Worm (Caenorhabditis elegans) whole organism, L1 larva: Measurements from ENCODE around the gene ttc-7.

Experiments used
- C16A3.4 ChIP-seq: fragments of 150-350 bp; optimal IDR thresholded peaks from 2 replicates; lab custom pipeline; 2014; ENCODE audit warnings: missing biosample characterization, missing genetic modification characterization
- aha-1 ChIP-seq: fragments of 150-350 bp; optimal IDR thresholded peaks from 2 replicates; lab custom pipeline; 2014; ENCODE audit warnings: missing biosample characterization, missing genetic modification characterization
- alr-1 ChIP-seq: fragments of 200-800 bp; sonication (Bioruptor generic); optimal IDR thresholded peaks from 2 replicates; lab custom pipeline; 2018; ENCODE audit warnings: borderline replicate concordance, mild to moderate bottlenecking, missing genetic modification characterization, missing compliant biosample characterization
- aly-2 ChIP-seq: fragments of 150-350 bp; optimal IDR thresholded peaks from 2 replicates; lab custom pipeline; 2014; ENCODE audit warnings: missing biosample characterization, missing genetic modification characterization
- ama-1 ChIP-seq: fragments of 150-350 bp; optimal IDR thresholded peaks from 2 replicates; lab custom pipeline; 2014
- blmp-1 ChIP-seq: fragments of 150-350 bp; optimal IDR thresholded peaks from 2 replicates; lab custom pipeline; 2014; ENCODE audit warnings: missing biosample characterization, missing genetic modification characterization
- ceh-8 ChIP-seq: fragments of 200-800 bp; sonication (Bioruptor generic); optimal IDR thresholded peaks from 2 replicates; lab custom pipeline; 2018; ENCODE audit warnings: mild to moderate bottlenecking, missing genetic modification characterization, moderate library complexity, missing compliant biosample characterization
- ceh-82 ChIP-seq, 3 experiments: fragments of 150-350 bp in 1 of 3; sonication (generic microtip) in 2 of 3; optimal IDR thresholded peaks; 2 replicates each; lab custom pipeline; 2014 to 2017; ENCODE audit warnings: missing biosample characterization in 3 of 3, missing genetic modification characterization in 3 of 3
- ceh-88 ChIP-seq: fragments of 200-800 bp; sonication (Bioruptor generic); IDR thresholded peaks from 2 replicates; pipeline ENCODE4 v1.3.6; 2022; ENCODE audit warnings: missing genetic modification characterization, missing compliant biosample characterization
- ceh-90 ChIP-seq: sonication (generic microtip); optimal IDR thresholded peaks from 2 replicates; lab custom pipeline; 2016; ENCODE audit warnings: missing genetic modification characterization, missing compliant biosample characterization
- ces-1 ChIP-seq: fragments of 150-350 bp; optimal IDR thresholded peaks from 2 replicates; lab custom pipeline; 2014; ENCODE audit warnings: missing biosample characterization, missing genetic modification reagents, missing genetic modification characterization
- dpl-1 ChIP-seq, 3 experiments: fragments of 150-350 bp in 2 of 3; sonication (generic microtip) in 1 of 3; optimal IDR thresholded peaks; 2 replicates each; lab custom pipeline; 2014 to 2017; ENCODE audit warnings: missing biosample characterization in 3 of 3, missing genetic modification characterization in 3 of 3, missing genetic modification reagents in 3 of 3
- dsc-1 ChIP-seq: sonication (generic microtip); optimal IDR thresholded peaks from 2 replicates; lab custom pipeline; 2016; ENCODE audit warnings: mild to moderate bottlenecking, missing genetic modification characterization, missing compliant biosample characterization
- efl-1 ChIP-seq, 4 experiments: fragments of 150-350 bp; optimal IDR thresholded peaks in 3 of 4; peaks in 1 of 4; 1 replicate in 1 of 4; 2 replicates in 3 of 4; lab custom pipeline; 2014; ENCODE audit warnings: missing biosample characterization in 2 of 4, missing genetic modification characterization in 2 of 4, missing genetic modification reagents in 2 of 4
- efl-3 ChIP-seq: fragments of 200-800 bp; sonication (Bioruptor generic); optimal IDR thresholded peaks from 2 replicates; lab custom pipeline; 2018; ENCODE audit warnings: mild to moderate bottlenecking, missing genetic modification characterization, missing compliant biosample characterization
- egl-13 ChIP-seq: sonication (generic microtip); optimal IDR thresholded peaks from 2 replicates; lab custom pipeline; 2016; ENCODE audit warnings: missing genotype, missing genetic modification reagents, missing genetic modification characterization, missing compliant biosample characterization
- egl-27 ChIP-seq, 2 experiments: fragments of 150-350 bp in 1 of 2; sonication (generic microtip); optimal IDR thresholded peaks; 3 replicates each; lab custom pipeline; 2017 to 2018; ENCODE audit warnings: missing biosample characterization in 2 of 2, missing genetic modification characterization in 2 of 2, missing genetic modification reagents in 2 of 2
- ets-5 ChIP-seq: fragments of 200-800 bp; sonication (Bioruptor generic); IDR thresholded peaks from 2 replicates; pipeline ENCODE4 v1.3.6; 2022; ENCODE audit warnings: missing genetic modification characterization, missing compliant biosample characterization
- fkh-8 ChIP-seq: sonication (generic microtip); optimal IDR thresholded peaks from 2 replicates; lab custom pipeline; 2016; ENCODE audit warnings: mild to moderate bottlenecking, missing genetic modification characterization, missing compliant biosample characterization
- grh-1 ChIP-seq: fragments of 200-800 bp; sonication (Bioruptor generic); IDR thresholded peaks from 2 replicates; pipeline ENCODE4 v1.3.6; 2022; ENCODE audit warnings: missing genetic modification reagents, missing genetic modification characterization, missing compliant biosample characterization
- hlh-17 ChIP-seq: fragments of 200-800 bp; sonication (Bioruptor generic); optimal IDR thresholded peaks from 2 replicates; lab custom pipeline; 2018; ENCODE audit warnings: missing genetic modification characterization, mild to moderate bottlenecking, missing compliant biosample characterization, moderate library complexity, borderline replicate concordance
- hpl-2 ChIP-seq: fragments of 150-350 bp; optimal IDR thresholded peaks from 2 replicates; lab custom pipeline; 2014; ENCODE audit warnings: missing biosample characterization, missing genetic modification reagents, missing genetic modification characterization
- jun-1 ChIP-seq: fragments of 150-350 bp; optimal IDR thresholded peaks from 2 replicates; lab custom pipeline; 2014; ENCODE audit warnings: missing biosample characterization, missing genetic modification reagents, missing genetic modification characterization
- lin-35 ChIP-seq, 2 experiments: fragments of 150-350 bp; optimal IDR thresholded peaks; 2 replicates each; lab custom pipeline; 2014; ENCODE audit warnings: missing biosample characterization in 2 of 2, missing genetic modification characterization in 2 of 2, missing genetic modification reagents in 2 of 2
- lir-3 ChIP-seq: sonication (generic microtip); optimal IDR thresholded peaks from 2 replicates; lab custom pipeline; 2016; ENCODE audit warnings: mild to moderate bottlenecking, missing genetic modification characterization, moderate library complexity, missing compliant biosample characterization; ENCODE audit not compliant: poor library complexity
- lsy-2 ChIP-seq, 2 experiments: fragments of 150-350 bp; optimal IDR thresholded peaks; 2 replicates each; lab custom pipeline; 2014; ENCODE audit warnings: missing biosample characterization in 2 of 2, missing genetic modification characterization in 2 of 2
- mdl-1 ChIP-seq, 2 experiments: fragments of 150-350 bp; optimal IDR thresholded peaks; 2 replicates each; lab custom pipeline; 2014 to 2017; ENCODE audit warnings: missing biosample characterization in 2 of 2, missing genetic modification characterization in 2 of 2, inconsistent platforms in 1 of 2
- mef-2 ChIP-seq: fragments of 150-350 bp; optimal IDR thresholded peaks from 2 replicates; lab custom pipeline; 2014; ENCODE audit warnings: missing biosample characterization, missing genetic modification characterization
- nhr-20 ChIP-seq: sonication (generic microtip); optimal IDR thresholded peaks from 2 replicates; lab custom pipeline; 2016; ENCODE audit warnings: mild to moderate bottlenecking, missing genetic modification characterization, missing compliant biosample characterization
- nhr-28 ChIP-seq: fragments of 150-350 bp; optimal IDR thresholded peaks from 2 replicates; lab custom pipeline; 2014; ENCODE audit warnings: missing biosample characterization, missing genetic modification characterization
- nhr-47 ChIP-seq: sonication (generic microtip); optimal IDR thresholded peaks from 2 replicates; lab custom pipeline; 2016; ENCODE audit warnings: mild to moderate bottlenecking, missing genetic modification characterization, moderate library complexity, missing compliant biosample characterization
- nhr-76 ChIP-seq: sonication (generic microtip); optimal IDR thresholded peaks from 2 replicates; lab custom pipeline; 2017; ENCODE audit warnings: missing biosample characterization, missing genetic modification characterization
- nhr-77 ChIP-seq: fragments of 150-350 bp; optimal IDR thresholded peaks from 2 replicates; lab custom pipeline; 2014; ENCODE audit warnings: missing biosample characterization, missing genetic modification characterization
- nhr-84 ChIP-seq: sonication (generic microtip); optimal IDR thresholded peaks from 2 replicates; lab custom pipeline; 2017; ENCODE audit warnings: missing biosample characterization, missing genetic modification characterization
- pax-3 ChIP-seq: fragments of 200-800 bp; sonication (Bioruptor generic); optimal IDR thresholded peaks from 2 replicates; lab custom pipeline; 2018; ENCODE audit warnings: mild to moderate bottlenecking, missing genetic modification characterization, moderate library complexity, missing compliant biosample characterization
- pqm-1 ChIP-seq: sonication (generic microtip); optimal IDR thresholded peaks from 3 replicates; lab custom pipeline; 2017; ENCODE audit warnings: missing biosample characterization, missing genetic modification characterization
- rnt-1 ChIP-seq: sonication (generic microtip); optimal IDR thresholded peaks from 2 replicates; lab custom pipeline; 2016; ENCODE audit warnings: mild to moderate bottlenecking, missing genetic modification characterization, moderate library complexity, missing compliant biosample characterization
- skn-1 ChIP-seq: fragments of 150-350 bp; optimal IDR thresholded peaks from 2 replicates; lab custom pipeline; 2014; ENCODE audit warnings: missing biosample characterization, missing genetic modification characterization
- snu-23 ChIP-seq: sonication (generic microtip); optimal IDR thresholded peaks from 2 replicates; lab custom pipeline; 2016; ENCODE audit warnings: missing genetic modification characterization, missing compliant biosample characterization
- sox-4 ChIP-seq: sonication (generic microtip); optimal IDR thresholded peaks from 2 replicates; lab custom pipeline; 2016; ENCODE audit warnings: missing genetic modification characterization, missing compliant biosample characterization
- sptf-1 ChIP-seq: fragments of 150-350 bp; optimal IDR thresholded peaks from 2 replicates; lab custom pipeline; 2014; ENCODE audit warnings: missing biosample characterization, missing genetic modification characterization
- sup-37 ChIP-seq: fragments of 200-800 bp; sonication (Bioruptor generic); optimal IDR thresholded peaks from 2 replicates; lab custom pipeline; 2018; ENCODE audit warnings: mild to moderate bottlenecking, missing genetic modification characterization, missing compliant biosample characterization
- swsn-7 ChIP-seq: sonication (generic microtip); optimal IDR thresholded peaks from 2 replicates; lab custom pipeline; 2016; ENCODE audit warnings: missing genetic modification characterization, missing compliant biosample characterization
- tlp-1 ChIP-seq: fragments of 150-350 bp; optimal IDR thresholded peaks from 2 replicates; lab custom pipeline; 2014; ENCODE audit warnings: missing biosample characterization, missing genetic modification characterization
- unc-62 ChIP-seq: fragments of 150-350 bp; optimal IDR thresholded peaks from 2 replicates; lab custom pipeline; 2014; ENCODE audit warnings: missing biosample characterization, missing genetic modification reagents, missing genetic modification characterization
- vab-15 ChIP-seq: sonication (generic microtip); optimal IDR thresholded peaks from 2 replicates; lab custom pipeline; 2017; ENCODE audit warnings: missing genotype, mild to moderate bottlenecking, missing genetic modification characterization, missing compliant biosample characterization
- xbp-1 ChIP-seq: sonication (generic microtip); optimal IDR thresholded peaks from 2 replicates; lab custom pipeline; 2016; ENCODE audit warnings: missing genetic modification characterization, missing compliant biosample characterization
- zag-1 ChIP-seq: fragments of 150-350 bp; optimal IDR thresholded peaks from 2 replicates; lab custom pipeline; 2014; ENCODE audit warnings: missing biosample characterization, missing genetic modification characterization
- zip-4 ChIP-seq: fragments of 200-800 bp; sonication (Bioruptor generic); optimal IDR thresholded peaks from 2 replicates; lab custom pipeline; 2018; ENCODE audit warnings: mild to moderate bottlenecking, missing genetic modification characterization, moderate library complexity, missing compliant biosample characterization

The ttc-7 gene

DNA sequence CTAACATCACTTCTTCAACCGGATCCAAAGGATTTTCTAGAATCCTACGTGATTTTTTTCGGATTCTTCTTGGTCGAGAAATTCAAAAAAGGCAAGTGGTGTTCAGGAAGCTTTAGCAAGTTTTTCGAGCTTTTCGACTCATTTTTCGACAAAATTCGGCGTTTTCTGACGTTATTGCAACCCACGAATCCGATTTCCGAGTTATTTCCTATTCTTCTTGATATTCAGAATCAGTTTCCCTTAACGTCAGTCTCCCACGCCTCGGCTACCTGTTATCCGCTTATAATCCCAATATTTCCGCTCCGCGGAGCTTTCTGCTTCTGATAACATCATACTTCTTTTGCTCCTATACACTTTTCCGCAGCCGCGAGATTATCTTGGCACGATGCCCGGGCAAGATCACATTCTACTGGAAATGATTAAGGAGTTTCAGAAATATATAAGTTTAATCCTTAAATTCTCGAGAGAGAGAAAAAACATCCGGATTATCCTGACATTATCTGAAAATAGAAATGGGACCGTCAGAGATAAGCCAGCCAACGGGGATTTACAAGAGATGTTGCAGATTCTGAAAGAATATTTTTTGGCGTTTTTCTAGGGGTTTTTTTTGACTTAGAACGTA, 58.2 kb downstream of the ttc-7 start:
- TF ChIP-seq fkh-8 (tag; lab: Kevin White, UChicago): peak; percentile 78
- peak; percentile 49 for TF ChIP-seq sox-4 (tag; lab: Kevin White, UChicago)
- no peak for TF ChIP-seq pax-3 (tag; lab: Kevin White, UChicago)
- TF ChIP-seq egl-13: peak; percentile 57
- peak; percentile 71 for TF ChIP-seq dsc-1 (tag; lab: Kevin White, UChicago)
- TF ChIP-seq, all 84 proteins: peak for 4

DNA sequence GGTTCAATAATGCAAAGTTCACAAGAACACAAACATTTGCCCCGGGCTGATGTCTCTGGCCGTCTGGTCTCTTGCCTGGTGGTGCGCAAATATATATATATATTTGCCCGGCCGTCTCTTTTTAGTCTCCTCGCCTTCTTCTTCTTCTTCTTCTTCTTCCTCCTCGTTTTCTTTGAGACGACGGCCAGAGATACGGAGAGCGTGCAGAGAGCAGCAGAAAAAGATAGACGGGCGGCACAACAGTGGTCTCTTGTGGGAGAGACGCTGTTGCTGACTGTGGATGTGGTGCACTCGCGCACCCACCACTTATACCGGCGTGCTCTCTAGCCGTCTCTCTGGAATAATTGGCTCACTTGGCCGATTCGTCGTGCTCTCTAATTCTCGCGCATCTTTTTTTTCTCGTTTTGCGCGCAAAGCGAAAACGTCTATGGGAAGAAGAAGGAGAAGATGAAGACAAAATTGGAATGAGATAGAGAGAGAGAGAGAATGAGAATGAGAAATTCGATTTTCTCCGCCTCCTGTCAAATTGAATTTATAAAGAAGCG, 61.0 kb downstream of the ttc-7 start:
- peak; percentile 98 for TF ChIP-seq snu-23 (GFP tag; lab: Kevin White, UChicago)
- TF ChIP-seq ces-1: peak; percentile 97
- peak; percentile 91 for TF ChIP-seq ceh-88 (GFP tag; lab: Robert Waterston, UW)
- TF ChIP-seq nhr-76 (tag; lab: Kevin White, UChicago): peak; percentile 29
- TF ChIP-seq mdl-1 (tag; optimal IDR thresholded peaks at IDR 0.05; lab: Kevin White, UChicago): peak; percentile 71 to 91
- no peak for TF ChIP-seq tlp-1
- peak; percentile 46 to 81 (median 75) for TF ChIP-seq ceh-82 (tag; optimal IDR thresholded peaks at IDR 0.05; lab: Kevin White, UChicago)
- TF ChIP-seq mef-2 (tag; lab: Kevin White, UChicago): peak; percentile 95
- TF ChIP-seq blmp-1 (tag; lab: Kevin White, UChicago): peak; percentile 97
- TF ChIP-seq alr-1: no peak
- TF ChIP-seq nhr-77 (tag; lab: Kevin White, UChicago): peak; percentile 84
- TF ChIP-seq ceh-8 (GFP tag; lab: Kevin White, UChicago): peak; percentile 98
- TF ChIP-seq pqm-1 (tag; lab: Kevin White, UChicago): peak; percentile 7
- peak; percentile 93 for TF ChIP-seq unc-62 (GFP tag; lab: Kevin White, UChicago)
- peak; percentile 72 for TF ChIP-seq lir-3 (tag; lab: Kevin White, UChicago)
- peak; percentile 80 for TF ChIP-seq aly-2 (tag; lab: Kevin White, UChicago)
- TF ChIP-seq nhr-20 (tag; lab: Kevin White, UChicago): peak; percentile 100
- TF ChIP-seq egl-27 (tag; optimal IDR thresholded peaks at IDR 0.05; lab: Kevin White, UChicago): peak; percentile 86 to 99
- TF ChIP-seq jun-1 (tag; lab: Kevin White, UChicago): peak; percentile 96
- TF ChIP-seq C16A3.4 (tag; lab: Kevin White, UChicago): peak; percentile 63
- no peak for TF ChIP-seq sptf-1 (tag; lab: Kevin White, UChicago)
- no peak for TF ChIP-seq ets-5 (GFP tag; lab: Robert Waterston, UW)
- peak; percentile 86 to 90 for TF ChIP-seq lsy-2 (tag; optimal IDR thresholded peaks at IDR 0.05; lab: Kevin White, UChicago)
- TF ChIP-seq efl-1 (optimal IDR thresholded peaks at IDR 0.05; lab: Kevin White, UChicago): peak; percentile 82 to 86
- TF ChIP-seq efl-1 (GFP tag; optimal IDR thresholded peaks at IDR 0.05 in 1 of 2; lab: Kevin White, UChicago): peak; percentile 57 to 97
- no peak for TF ChIP-seq ceh-90
- peak; percentile 97 for TF ChIP-seq grh-1 (GFP tag; lab: Robert Waterston, UW)
- peak; percentile 99 for TF ChIP-seq fkh-8 (tag; lab: Kevin White, UChicago)
- peak; percentile 93 for TF ChIP-seq aha-1 (tag; lab: Kevin White, UChicago)
- peak; percentile 98 for TF ChIP-seq swsn-7 (tag; lab: Kevin White, UChicago)
- no peak for TF ChIP-seq nhr-84 (tag; lab: Kevin White, UChicago)
- TF ChIP-seq xbp-1: peak; percentile 94
- TF ChIP-seq skn-1 (tag; lab: Kevin White, UChicago): peak; percentile 87
- TF ChIP-seq ama-1 (lab: Kevin White, UChicago): no peak
- peak; percentile 53 to 72 (median 68) for TF ChIP-seq dpl-1 (GFP tag; optimal IDR thresholded peaks at IDR 0.05; lab: Kevin White, UChicago)
- TF ChIP-seq nhr-47: peak; percentile 99
- TF ChIP-seq zag-1 (tag; lab: Kevin White, UChicago): peak; percentile 93
- peak; percentile 94 for TF ChIP-seq vab-15 (tag; lab: Kevin White, UChicago)
- peak; percentile 87 for TF ChIP-seq zip-4 (GFP tag; lab: Kevin White, UChicago)
- peak; percentile 69 to 85 for TF ChIP-seq lin-35 (GFP tag; optimal IDR thresholded peaks at IDR 0.05; lab: Kevin White, UChicago)
- TF ChIP-seq hpl-2 (GFP tag; lab: Kevin White, UChicago): peak; percentile 44
- no peak for TF ChIP-seq hlh-17 (GFP tag; lab: Kevin White, UChicago)
- peak; percentile 84 for TF ChIP-seq efl-3 (GFP tag; lab: Kevin White, UChicago)
- TF ChIP-seq rnt-1 (tag; lab: Kevin White, UChicago): peak; percentile 91
- TF ChIP-seq sup-37: peak; percentile 94
- no peak for TF ChIP-seq nhr-28 (tag; lab: Kevin White, UChicago)
